Worm (Caenorhabditis elegans): ENCODE data around the gene fut-4.

DNA sequence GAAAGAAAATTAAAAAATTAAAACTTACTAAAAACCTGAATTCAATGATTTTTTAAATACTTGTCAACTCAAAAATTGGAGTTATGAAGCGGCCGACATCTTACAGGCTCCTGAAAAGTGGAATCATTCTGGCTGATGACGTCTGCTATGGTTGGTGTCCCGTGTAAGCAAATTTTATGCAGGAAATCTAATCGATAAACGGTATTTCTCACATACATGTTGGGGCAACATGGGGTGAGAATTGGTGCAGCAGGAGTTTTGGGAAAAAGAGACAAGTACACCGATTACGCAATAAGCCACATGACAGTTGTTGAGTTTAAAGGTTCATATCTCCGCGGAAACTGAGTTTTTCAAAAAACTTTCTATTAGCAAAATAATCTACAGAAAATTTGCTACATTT, 6.9 kb downstream of the fut-4 start, which contains the start of gene K12H6.2:
- no peak for TF ChIP-seq unc-130 (GFP tag; optimal IDR thresholded peaks at IDR 0.05)
- TF ChIP-seq nhr-25 (tag; optimal IDR thresholded peaks at IDR 0.05; ENCODE audit: borderline replicate concordance, insufficient read depth), result no peak
- TF ChIP-seq lin-13 (GFP tag; optimal IDR thresholded peaks at IDR 0.05), result no peak
- no peak for TF ChIP-seq nhr-41 (GFP tag; IDR thresholded peaks at IDR 0.05)
- TF ChIP-seq unc-62 (GFP tag; optimal IDR thresholded peaks at IDR 0.05 in 1 of 2), result no peak
- no peak for TF ChIP-seq unc-62 (tag; optimal IDR thresholded peaks at IDR 0.05)
- TF ChIP-seq ces-1 (GFP tag; optimal IDR thresholded peaks at IDR 0.05), result no peak
- TF ChIP-seq mdt-29 (GFP tag; IDR thresholded peaks at IDR 0.05), result no peak
